Worm (Caenorhabditis elegans) whole organism, L4 larva: Measurements from ENCODE around the gene F32D8.13.

Source experiments
- F44E2.7 ChIP-seq: fragments of 200-800 bp; sonication (Bioruptor generic); IDR thresholded peaks from 2 replicates; pipeline ENCODE4 v2.1.2; 2022; ENCODE audit warnings: missing genetic modification characterization, missing compliant biosample characterization
- T26A8.4 ChIP-seq: fragments of 200-800 bp; sonication (Bioruptor generic); IDR thresholded peaks from 2 replicates; pipeline ENCODE4 v1.3.6; 2022; ENCODE audit warnings: missing genetic modification characterization, missing compliant biosample characterization
- Y105C5A.15 ChIP-seq: fragments of 200-800 bp; sonication (Bioruptor generic); IDR thresholded peaks from 2 replicates; pipeline ENCODE4 v1.3.6; 2022; ENCODE audit warnings: missing genetic modification characterization, missing compliant biosample characterization
- Y5F2A.4 ChIP-seq: fragments of 200-800 bp; sonication (Bioruptor generic); optimal IDR thresholded peaks from 2 replicates; lab custom pipeline; 2018; ENCODE audit warnings: mild to moderate bottlenecking, missing genetic modification characterization, missing compliant biosample characterization
- aha-1 ChIP-seq: fragments of 150-350 bp; peaks from one replicate; lab custom pipeline; 2014; ENCODE audit warnings: missing biosample characterization, missing genetic modification characterization
- aly-2 ChIP-seq: sonication (generic microtip); optimal IDR thresholded peaks from 2 replicates; lab custom pipeline; 2018; ENCODE audit warnings: missing biosample characterization, missing genetic modification characterization
- arid-1 ChIP-seq: fragments of 200-800 bp; sonication (Bioruptor generic); conservative IDR thresholded peaks from 2 replicates; pipeline ENCODE4 v1.3.6; 2022; ENCODE audit warnings: missing genetic modification reagents, missing genetic modification characterization, missing compliant biosample characterization
- attf-4 ChIP-seq: sonication (generic microtip); optimal IDR thresholded peaks from 3 replicates; lab custom pipeline; 2017; ENCODE audit warnings: missing biosample characterization, missing genetic modification characterization
- ceh-28 ChIP-seq: fragments of 150-350 bp; optimal IDR thresholded peaks from 2 replicates; lab custom pipeline; 2014; ENCODE audit warnings: missing biosample characterization, missing genetic modification reagents, missing genetic modification characterization
- ceh-32 ChIP-seq: sonication (generic microtip); optimal IDR thresholded peaks from 2 replicates; lab custom pipeline; 2016; ENCODE audit warnings: mild to moderate bottlenecking, missing genetic modification characterization, missing compliant biosample characterization; ENCODE audit not compliant: poor library complexity
- ctbp-1 ChIP-seq: fragments of 200-800 bp; sonication (Bioruptor generic); IDR thresholded peaks from 2 replicates; pipeline ENCODE4 v1.3.6; 2022; ENCODE audit warnings: missing genetic modification reagents, missing genetic modification characterization, missing compliant biosample characterization
- daf-19 ChIP-seq: fragments of 200-800 bp; sonication (Bioruptor generic); conservative IDR thresholded peaks from 2 replicates; pipeline ENCODE4 v1.3.6; 2022; ENCODE audit warnings: missing genetic modification characterization, missing compliant biosample characterization
- daf-8 ChIP-seq: fragments of 200-800 bp; sonication (Bioruptor generic); IDR thresholded peaks from 2 replicates; pipeline ENCODE4 v1.3.6; 2022; ENCODE audit warnings: missing genetic modification characterization, missing compliant biosample characterization
- dpl-1 ChIP-seq: fragments of 150-350 bp; optimal IDR thresholded peaks from 2 replicates; lab custom pipeline; 2014; ENCODE audit warnings: missing biosample characterization, missing genetic modification reagents, missing genetic modification characterization
- duxl-1 ChIP-seq: sonication (generic microtip); optimal IDR thresholded peaks from 2 replicates; lab custom pipeline; 2016; ENCODE audit warnings: mild to moderate bottlenecking, missing genetic modification characterization, moderate library complexity, missing compliant biosample characterization; ENCODE audit not compliant: poor library complexity
- dve-1 ChIP-seq: sonication (generic microtip); optimal IDR thresholded peaks from 2 replicates; lab custom pipeline; 2017; ENCODE audit warnings: antibody characterized with exemption, mild to moderate bottlenecking, missing genetic modification characterization, missing compliant biosample characterization; ENCODE audit not compliant: insufficient read depth
- egl-43 ChIP-seq: fragments of 200-800 bp; sonication (Bioruptor generic); IDR thresholded peaks from 2 replicates; pipeline ENCODE4 v1.3.6; 2022; ENCODE audit warnings: missing genetic modification reagents, missing genetic modification characterization, missing compliant biosample characterization
- fos-1 ChIP-seq: fragments of 150-350 bp; optimal IDR thresholded peaks from 2 replicates; lab custom pipeline; 2014; ENCODE audit warnings: missing biosample characterization, missing genetic modification characterization
- lim-7 ChIP-seq: fragments of 200-800 bp; sonication (Bioruptor generic); IDR thresholded peaks from 2 replicates; pipeline ENCODE4 v1.3.6; 2022; ENCODE audit warnings: missing genetic modification characterization, missing compliant biosample characterization
- lin-1 ChIP-seq: fragments of 200-800 bp; sonication (Bioruptor generic); IDR thresholded peaks from 2 replicates; pipeline ENCODE4 v1.3.6; 2022; ENCODE audit warnings: missing genetic modification reagents, missing genetic modification characterization, missing compliant biosample characterization
- lin-38 ChIP-seq: fragments of 200-800 bp; sonication (Bioruptor generic); IDR thresholded peaks from 2 replicates; pipeline ENCODE4 v1.3.6; 2022; ENCODE audit warnings: missing genetic modification reagents, missing genetic modification characterization, missing compliant biosample characterization
- lir-3 ChIP-seq: sonication (generic microtip); optimal IDR thresholded peaks from 2 replicates; lab custom pipeline; 2016; ENCODE audit warnings: mild to moderate bottlenecking, missing genetic modification characterization, missing compliant biosample characterization
- mdt-29 ChIP-seq: fragments of 200-800 bp; sonication (Bioruptor generic); IDR thresholded peaks from 2 replicates; pipeline ENCODE4 v1.3.6; 2022; ENCODE audit warnings: missing genetic modification reagents, missing genetic modification characterization, missing compliant biosample characterization
- mep-1 ChIP-seq: fragments of 150-350 bp; sonication (generic microtip); optimal IDR thresholded peaks from 3 replicates; lab custom pipeline; 2014; ENCODE audit warnings: missing biosample characterization, missing genetic modification characterization
- nhr-10 ChIP-seq: fragments of 150-350 bp; optimal IDR thresholded peaks from 2 replicates; lab custom pipeline; 2014; ENCODE audit warnings: missing biosample characterization, missing genetic modification characterization
- nhr-102 ChIP-seq: sonication (generic microtip); optimal IDR thresholded peaks from 2 replicates; lab custom pipeline; 2016; ENCODE audit warnings: mild to moderate bottlenecking, missing genetic modification characterization, moderate library complexity, missing compliant biosample characterization
- nhr-111 ChIP-seq: fragments of 200-800 bp; sonication (Bioruptor generic); optimal IDR thresholded peaks from 2 replicates; lab custom pipeline; 2018; ENCODE audit warnings: mild to moderate bottlenecking, missing genetic modification characterization, missing compliant biosample characterization
- nhr-28 ChIP-seq: fragments of 150-350 bp; optimal IDR thresholded peaks from 2 replicates; lab custom pipeline; 2014; ENCODE audit warnings: missing biosample characterization, missing genetic modification characterization
- nhr-41 ChIP-seq: fragments of 200-800 bp; sonication (Bioruptor generic); IDR thresholded peaks from 2 replicates; pipeline ENCODE4 v1.3.6; 2022; ENCODE audit warnings: missing genetic modification reagents, missing genetic modification characterization, missing compliant biosample characterization
- pha-4 ChIP-seq, 2 experiments: fragments of 150-350 bp in 1 of 2; fragments of 200-800 bp in 1 of 2; sonication (Bioruptor generic) in 1 of 2; IDR thresholded peaks in 1 of 2; optimal IDR thresholded peaks in 1 of 2; 2 replicates each; pipeline versions ENCODE4 v1.3.6 to Lab custom; 2014 to 2022; ENCODE audit warnings: missing genetic modification characterization in 2 of 2, missing genetic modification reagents in 2 of 2, missing biosample characterization in 1 of 2, missing compliant biosample characterization in 1 of 2
- php-3 ChIP-seq: fragments of 200-800 bp; sonication (Bioruptor generic); IDR thresholded peaks from 2 replicates; pipeline ENCODE4 v1.3.6; 2022; ENCODE audit warnings: missing genetic modification reagents, missing genetic modification characterization, missing compliant biosample characterization
- rbr-2 ChIP-seq: sonication (generic microtip); optimal IDR thresholded peaks from 2 replicates; lab custom pipeline; 2016; ENCODE audit warnings: missing genotype, missing genetic modification characterization, missing compliant biosample characterization
- sdz-12 ChIP-seq: fragments of 200-800 bp; sonication (Bioruptor generic); optimal IDR thresholded peaks from 2 replicates; lab custom pipeline; 2018; ENCODE audit warnings: mild to moderate bottlenecking, missing genetic modification characterization, missing compliant biosample characterization
- set-16 ChIP-seq: fragments of 200-800 bp; sonication (Bioruptor generic); IDR thresholded peaks from 2 replicates; pipeline ENCODE4 v1.3.6; 2022; ENCODE audit warnings: missing genetic modification reagents, missing genetic modification characterization, missing compliant biosample characterization
- snpc-4 ChIP-seq: fragments of 150-350 bp; optimal IDR thresholded peaks from 2 replicates; lab custom pipeline; 2014; ENCODE audit warnings: missing biosample characterization, missing genetic modification characterization
- spr-1 ChIP-seq: sonication (generic microtip); optimal IDR thresholded peaks from 2 replicates; lab custom pipeline; 2016; ENCODE audit warnings: mild to moderate bottlenecking, missing genetic modification characterization, missing compliant biosample characterization
- unc-62 ChIP-seq, 3 experiments: fragments of 150-350 bp in 1 of 3; sonication (generic microtip); optimal IDR thresholded peaks in 2 of 3; peaks in 1 of 3; 1 replicate in 1 of 3; 2 replicates in 2 of 3; lab custom pipeline; 2014 to 2017; ENCODE audit warnings: missing biosample characterization in 3 of 3, missing genetic modification characterization in 3 of 3, missing genetic modification reagents in 3 of 3, missing genotype in 1 of 3

Gene F32D8.13

ce11 chrV:10923229-10923628 is 26.9 kb upstream of the F32D8.13 start, which contains the start of gene F58B4.7:
Gene F58B4.7, minus strand, starts transcription at chrV:10923329.
- TF ChIP-seq ceh-28 (no peak), daf-19 (GFP tag; lab: Robert Waterston, UW) (no peak), arid-1 (GFP tag; lab: Robert Waterston, UW) (no peak), aha-1 (peak; percentile 12), Y5F2A.4 (GFP tag; lab: Kevin White, UChicago) (no peak), fos-1 (no peak)

- TF ChIP-seq nhr-10 (no peak), attf-4 (tag; lab: Kevin White, UChicago) (no peak), unc-62 (GFP tag; optimal IDR thresholded peaks at IDR 0.05 in 1 of 2; lab: Kevin White, UChicago) (peak in 1 of 2 experiments; percentile 58), unc-62 (tag; optimal IDR thresholded peaks at IDR 0.05; lab: Kevin White, UChicago) (no peak), aha-1 (peak; percentile 36), ctbp-1 (GFP tag; lab: Robert Waterston, UW) (no peak), mep-1 (tag; lab: Kevin White, UChicago) (no peak), lin-38 (GFP tag; lab: Robert Waterston, UW) (no peak)
Observed at ce11 chrV:10921747-10922146, 25.4 kb upstream of the F32D8.13 start, which contains the start of gene nas-31. Gene nas-31, minus strand, starts transcription at chrV:10921847.

ce11 chrV:10918373-10918772 is 22.0 kb upstream of the F32D8.13 start, which contains the start of gene F58B4.2:
Gene F58B4.2, minus strand, starts transcription at chrV:10918473.
- TF ChIP-seq pha-4 (GFP tag; IDR thresholded peaks at IDR 0.05; lab: Robert Waterston, UW) (no peak), pha-4 (tag; optimal IDR thresholded peaks at IDR 0.05; lab: Kevin White, UChicago) (no peak), daf-19 (GFP tag; lab: Robert Waterston, UW) (no peak), set-16 (GFP tag; lab: Robert Waterston, UW) (no peak)

ce11 chrV:10915922-10916321 is 19.6 kb upstream of the F32D8.13 start:
- TF ChIP-seq T26A8.4 (GFP tag; lab: Robert Waterston, UW) (no peak), nhr-102 (tag; lab: Kevin White, UChicago) (no peak), egl-43 (GFP tag; lab: Robert Waterston, UW) (no peak), nhr-111 (GFP tag; lab: Kevin White, UChicago) (no peak), aly-2 (no peak), daf-8 (GFP tag; lab: Robert Waterston, UW) (no peak), spr-1 (tag; lab: Kevin White, UChicago) (no peak)

DNA sequence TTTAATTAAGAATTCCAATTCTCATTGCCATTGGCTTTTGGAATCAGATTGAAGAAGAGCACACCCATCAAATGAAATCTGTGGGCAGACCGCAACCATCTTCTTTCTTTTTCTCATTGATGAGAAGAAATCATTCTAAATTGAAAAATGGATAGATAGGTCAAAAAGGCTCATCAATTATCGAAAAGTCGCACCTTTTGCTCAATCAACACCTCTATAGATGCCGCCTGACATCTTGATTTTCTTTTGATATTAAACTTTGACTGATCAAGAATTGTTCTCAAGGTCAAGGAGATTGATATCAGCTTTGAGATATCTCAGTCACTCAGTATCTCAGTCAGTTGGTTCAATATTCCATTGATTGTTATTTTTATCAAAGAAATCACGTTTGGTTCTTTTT is 13.6 kb upstream of the F32D8.13 start:
- no peak for TF ChIP-seq duxl-1 (tag; lab: Kevin White, UChicago)
- no peak for TF ChIP-seq mep-1 (tag; lab: Kevin White, UChicago)
- TF ChIP-seq lin-1 (GFP tag; lab: Robert Waterston, UW): no peak
- TF ChIP-seq php-3 (GFP tag; lab: Robert Waterston, UW): no peak
- no peak for TF ChIP-seq nhr-28 (tag; lab: Kevin White, UChicago)
- TF ChIP-seq fos-1: no peak
- TF ChIP-seq Y5F2A.4 (GFP tag; lab: Kevin White, UChicago): no peak
- TF ChIP-seq ceh-32 (tag; lab: Kevin White, UChicago): no peak
- TF ChIP-seq dpl-1: no peak
- no peak for TF ChIP-seq sdz-12 (GFP tag; lab: Kevin White, UChicago)
- TF ChIP-seq lim-7 (GFP tag; lab: Robert Waterston, UW): no peak
- no peak for TF ChIP-seq rbr-2 (tag; lab: Kevin White, UChicago)
- no peak for TF ChIP-seq snpc-4 (tag; lab: Kevin White, UChicago)
- TF ChIP-seq aly-2: no peak
- TF ChIP-seq dve-1: no peak
- TF ChIP-seq F44E2.7 (GFP tag; lab: Robert Waterston, UW): no peak
- TF ChIP-seq nhr-41 (GFP tag; lab: Robert Waterston, UW): no peak
- TF ChIP-seq Y105C5A.15 (GFP tag; lab: Robert Waterston, UW): no peak
- TF ChIP-seq mdt-29 (GFP tag; lab: Robert Waterston, UW): no peak
- TF ChIP-seq lir-3 (tag; lab: Kevin White, UChicago): no peak
